Fruit fly (Drosophila melanogaster): ENCODE results near the gene baz.

baz gene

dm6 chrX:17125017-17125821, 34.6 kb upstream of the baz start:
- peak; percentile 1 for TF ChIP-seq psq (GFP tag; optimal IDR thresholded peaks at IDR 0.05)
- TF ChIP-seq br (GFP tag; optimal IDR thresholded peaks at IDR 0.05): peak; percentile 5
- no peak for TF ChIP-seq Sp1 (GFP tag; optimal IDR thresholded peaks at IDR 0.05)
- TF ChIP-seq GATAd (GFP tag; optimal IDR thresholded peaks at IDR 0.05): no peak
- TF ChIP-seq fru (GFP tag; optimal IDR thresholded peaks at IDR 0.05): peak; percentile 44
- TF ChIP-seq Abd-B (GFP tag; optimal IDR thresholded peaks at IDR 0.05): no peak
- TF ChIP-seq OdsH (GFP tag; optimal IDR thresholded peaks at IDR 0.05): peak; percentile 23
- TF ChIP-seq rgr (GFP tag; optimal IDR thresholded peaks at IDR 0.05): peak; percentile 11
- TF ChIP-seq HLH106 (tag; optimal IDR thresholded peaks at IDR 0.05): peak; percentile 19
- TF ChIP-seq Rel (GFP tag; optimal IDR thresholded peaks at IDR 0.05): no peak
- TF ChIP-seq Rel (tag; optimal IDR thresholded peaks at IDR 0.05): no peak
- TF ChIP-seq usp (GFP tag; optimal IDR thresholded peaks at IDR 0.05): no peak
- TF ChIP-seq foxo (GFP tag; optimal IDR thresholded peaks at IDR 0.05): peak in 1 of 2 experiments; percentile 24
- TF ChIP-seq h (GFP tag; optimal IDR thresholded peaks at IDR 0.05): peak; percentile 46
- peak; percentile 68 for TF ChIP-seq woc (GFP tag; optimal IDR thresholded peaks at IDR 0.05)

dm6 chrX:17129733-17130466, 29.9 kb upstream of the baz start:
- TF ChIP-seq Dif (GFP tag; optimal IDR thresholded peaks at IDR 0.05; ENCODE audit: partially characterized antibody) (peak; percentile 60), CG32264 (GFP tag; optimal IDR thresholded peaks at IDR 0.05) (no peak), Hr83 (GFP tag; optimal IDR thresholded peaks at IDR 0.05; ENCODE audit: poor library complexity, severe bottlenecking) (peak; percentile 3), CG9705 (GFP tag; optimal IDR thresholded peaks at IDR 0.05) (no peak), Hnf4 (GFP tag; optimal IDR thresholded peaks at IDR 0.05) (peak; percentile 33), woc (GFP tag; optimal IDR thresholded peaks at IDR 0.05) (no peak), Rel (GFP tag; optimal IDR thresholded peaks at IDR 0.05) (no peak), Rel (tag; optimal IDR thresholded peaks at IDR 0.05) (peak; percentile 38), brk (GFP tag; optimal IDR thresholded peaks at IDR 0.05) (no peak), sv (GFP tag; optimal IDR thresholded peaks at IDR 0.05) (peak; percentile 24), psq (GFP tag; optimal IDR thresholded peaks at IDR 0.05) (peak; percentile 69), sage (GFP tag; optimal IDR thresholded peaks at IDR 0.05) (peak; percentile 19), fru (GFP tag; optimal IDR thresholded peaks at IDR 0.05) (peak; percentile 50), OdsH (GFP tag; optimal IDR thresholded peaks at IDR 0.05) (peak; percentile 71), HLH106 (tag; optimal IDR thresholded peaks at IDR 0.05) (peak; percentile 63), usp (GFP tag; optimal IDR thresholded peaks at IDR 0.05) (no peak), Sp1 (GFP tag; optimal IDR thresholded peaks at IDR 0.05) (peak; percentile 70), rgr (GFP tag; optimal IDR thresholded peaks at IDR 0.05) (peak; percentile 75), br (GFP tag; optimal IDR thresholded peaks at IDR 0.05) (peak; percentile 31), Dfd (GFP tag; optimal IDR thresholded peaks at IDR 0.05) (no peak), Jra (GFP tag; optimal IDR thresholded peaks at IDR 0.05) (peak; percentile 11), foxo (GFP tag; optimal IDR thresholded peaks at IDR 0.05) (peak in 1 of 2 experiments; percentile 74), dsf (GFP tag; optimal IDR thresholded peaks at IDR 0.05; ENCODE audit: borderline replicate concordance) (no peak), h (GFP tag; optimal IDR thresholded peaks at IDR 0.05) (peak; percentile 68), Myc (optimal IDR thresholded peaks at IDR 0.05) (no peak)

dm6 chrX:17132685-17133084, 27.1 kb upstream of the baz start:
- no peak for TF ChIP-seq brk (GFP tag; optimal IDR thresholded peaks at IDR 0.05)
- TF ChIP-seq Abd-B (GFP tag; optimal IDR thresholded peaks at IDR 0.05): no peak
- no peak for TF ChIP-seq rgr (GFP tag; optimal IDR thresholded peaks at IDR 0.05)
- TF ChIP-seq usp (GFP tag; optimal IDR thresholded peaks at IDR 0.05): no peak
- no peak for TF ChIP-seq Rel (GFP tag; optimal IDR thresholded peaks at IDR 0.05)
- TF ChIP-seq Rel (tag; optimal IDR thresholded peaks at IDR 0.05): no peak
- no peak for TF ChIP-seq Myc (optimal IDR thresholded peaks at IDR 0.05)
- no peak for TF ChIP-seq foxo (GFP tag; optimal IDR thresholded peaks at IDR 0.05)
- TF ChIP-seq Dif (GFP tag; optimal IDR thresholded peaks at IDR 0.05; ENCODE audit: partially characterized antibody): no peak
- TF ChIP-seq br (GFP tag; optimal IDR thresholded peaks at IDR 0.05): no peak
- TF ChIP-seq Dfd (GFP tag; optimal IDR thresholded peaks at IDR 0.05): no peak
- no peak for TF ChIP-seq woc (GFP tag; optimal IDR thresholded peaks at IDR 0.05)
- no peak for TF ChIP-seq Vsx2 (GFP tag; optimal IDR thresholded peaks at IDR 0.05; ENCODE audit: partially characterized antibody)

- peak; percentile 41 for TF ChIP-seq woc (GFP tag; optimal IDR thresholded peaks at IDR 0.05)
- TF ChIP-seq CG9705 (GFP tag; optimal IDR thresholded peaks at IDR 0.05): no peak
Observed at dm6 chrX:17142940-17143534, 16.8 kb upstream of the baz start, which contains the start of the genes mei-217 and mei-218. Gene mei-217 (minus strand): TSS chrX:17142990. Gene mei-218 (minus strand): TSS chrX:17142990.
